Worm (Caenorhabditis elegans): Measurements from ENCODE around the gene ech-2.

DNA sequence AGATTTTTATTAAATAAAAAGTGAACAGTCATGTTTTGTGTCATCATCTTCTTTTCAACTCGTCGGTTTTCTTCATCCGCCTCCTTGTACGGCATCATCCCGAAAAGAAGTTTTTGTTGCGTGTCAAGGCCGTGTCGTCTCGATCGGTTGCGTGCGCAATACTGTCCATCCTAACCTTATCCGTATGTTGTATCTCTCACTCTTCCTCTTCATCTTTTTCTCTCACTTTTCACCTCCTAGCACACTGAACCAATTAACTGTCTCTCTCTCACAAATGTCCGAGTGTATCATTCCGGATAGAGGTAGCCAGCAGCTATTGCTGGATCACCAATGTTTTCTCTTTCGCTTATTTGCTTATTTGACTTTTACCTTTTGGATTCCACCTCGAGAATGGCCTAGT, 27.3 kb upstream of the ech-2 start:
- no peak for TF ChIP-seq fos-1 (tag; optimal IDR thresholded peaks at IDR 0.05)
- TF ChIP-seq zag-1 (tag; optimal IDR thresholded peaks at IDR 0.05), result no peak
